Fruit fly (Drosophila melanogaster) Kc167 (cell line): ENCODE measurements around the gene Syx4.

Experiments used
- insv ChIP-seq: fragments of >200 bp; optimal IDR thresholded peaks from 3 replicates; lab custom pipeline; 2018; ENCODE audit warnings: missing external identifiers
- psq ChIP-seq: fragments of >200 bp; optimal IDR thresholded peaks from 2 replicates; lab custom pipeline; 2017; ENCODE audit warnings: missing external identifiers

- TF ChIP-seq insv (no peak), psq (no peak)
Measured at dm6 chrX:2732127-2732526, 11.7 kb downstream of the Syx4 start, which contains the start of the genes ttm50 and CG2712.
